Worm (Caenorhabditis elegans) whole organism, L4 larva: ENCODE results near the gene T06D4.6.

Source experiments
- aly-2 ChIP-seq: sonication (generic microtip); optimal IDR thresholded peaks from 2 replicates; lab custom pipeline; 2018; ENCODE audit warnings: missing biosample characterization, missing genetic modification characterization
- ces-1 ChIP-seq: fragments of 150-350 bp; sonication (generic microtip); optimal IDR thresholded peaks from 4 replicates; lab custom pipeline; 2014; ENCODE audit warnings: missing biosample characterization, missing genetic modification reagents, missing genetic modification characterization
- daf-8 ChIP-seq: fragments of 200-800 bp; sonication (Bioruptor generic); IDR thresholded peaks from 2 replicates; pipeline ENCODE4 v1.3.6; 2022; ENCODE audit warnings: missing genetic modification characterization, missing compliant biosample characterization
- duxl-1 ChIP-seq: sonication (generic microtip); optimal IDR thresholded peaks from 2 replicates; lab custom pipeline; 2016; ENCODE audit warnings: mild to moderate bottlenecking, missing genetic modification characterization, moderate library complexity, missing compliant biosample characterization; ENCODE audit not compliant: poor library complexity
- hif-1 ChIP-seq, 2 experiments: sonication (generic microtip); optimal IDR thresholded peaks; 2 replicates each; lab custom pipeline; 2016 to 2017; ENCODE audit warnings: missing compliant biosample characterization in 2 of 2, missing genetic modification characterization in 2 of 2, missing genetic modification reagents in 2 of 2, missing genotype in 2 of 2, mild to moderate bottlenecking in 1 of 2
- lin-39 ChIP-seq: fragments of 150-350 bp; optimal IDR thresholded peaks from 2 replicates; lab custom pipeline; 2014; ENCODE audit warnings: missing biosample characterization, missing genetic modification reagents, missing genetic modification characterization
- madf-5 ChIP-seq, 2 experiments: fragments of 200-800 bp; sonication (Bioruptor generic); IDR thresholded peaks; 2 replicates each; pipeline ENCODE4 v1.3.6; 2022; ENCODE audit warnings: missing compliant biosample characterization in 2 of 2, missing genetic modification characterization in 2 of 2
- pha-4 ChIP-seq, 2 experiments: fragments of 150-350 bp in 1 of 2; fragments of 200-800 bp in 1 of 2; sonication (Bioruptor generic) in 1 of 2; IDR thresholded peaks in 1 of 2; optimal IDR thresholded peaks in 1 of 2; 2 replicates each; pipeline versions ENCODE4 v1.3.6 to Lab custom; 2014 to 2022; ENCODE audit warnings: missing genetic modification characterization in 2 of 2, missing genetic modification reagents in 2 of 2, missing biosample characterization in 1 of 2, missing compliant biosample characterization in 1 of 2
- zag-1 ChIP-seq: fragments of 150-350 bp; optimal IDR thresholded peaks from 2 replicates; lab custom pipeline; 2014; ENCODE audit warnings: missing biosample characterization, missing genetic modification characterization

ce11 chrII:3403535-3403934 is 16.1 kb upstream of the T06D4.6 start, which contains the start of gene nep-8:
- TF ChIP-seq aly-2 (tag; lab: Kevin White, UChicago) (no peak), hif-1 (tag; optimal IDR thresholded peaks at IDR 0.05; lab: Kevin White, UChicago) (no peak), ces-1 (GFP tag; lab: Kevin White, UChicago) (no peak), daf-8 (no peak), duxl-1 (tag; lab: Kevin White, UChicago) (no peak), lin-39 (tag; lab: Kevin White, UChicago) (no peak), madf-5 (GFP tag; IDR thresholded peaks at IDR 0.05; lab: Robert Waterston, UW) (no peak), pha-4 (GFP tag; IDR thresholded peaks at IDR 0.05; lab: Robert Waterston, UW) (no peak), pha-4 (tag; optimal IDR thresholded peaks at IDR 0.05; lab: Kevin White, UChicago) (no peak), zag-1 (tag; lab: Kevin White, UChicago) (no peak)
